Worm (Caenorhabditis elegans) whole organism, L1 larva: ENCODE measurements around the gene F36G3.1.

Experiments
- C16A3.4 ChIP-seq: fragments of 150-350 bp; optimal IDR thresholded peaks from 2 replicates; lab custom pipeline; 2014; ENCODE audit warnings: missing biosample characterization, missing genetic modification characterization
- aha-1 ChIP-seq: fragments of 150-350 bp; optimal IDR thresholded peaks from 2 replicates; lab custom pipeline; 2014; ENCODE audit warnings: missing biosample characterization, missing genetic modification characterization
- alr-1 ChIP-seq: fragments of 200-800 bp; sonication (Bioruptor generic); optimal IDR thresholded peaks from 2 replicates; lab custom pipeline; 2018; ENCODE audit warnings: borderline replicate concordance, mild to moderate bottlenecking, missing genetic modification characterization, missing compliant biosample characterization
- ceh-8 ChIP-seq: fragments of 200-800 bp; sonication (Bioruptor generic); optimal IDR thresholded peaks from 2 replicates; lab custom pipeline; 2018; ENCODE audit warnings: mild to moderate bottlenecking, missing genetic modification characterization, moderate library complexity, missing compliant biosample characterization
- ceh-88 ChIP-seq: fragments of 200-800 bp; sonication (Bioruptor generic); IDR thresholded peaks from 2 replicates; pipeline ENCODE4 v1.3.6; 2022; ENCODE audit warnings: missing genetic modification characterization, missing compliant biosample characterization
- dpl-1 ChIP-seq, 3 experiments: fragments of 150-350 bp in 2 of 3; sonication (generic microtip) in 1 of 3; optimal IDR thresholded peaks; 2 replicates each; lab custom pipeline; 2014 to 2017; ENCODE audit warnings: missing biosample characterization in 3 of 3, missing genetic modification characterization in 3 of 3, missing genetic modification reagents in 3 of 3
- dsc-1 ChIP-seq: sonication (generic microtip); optimal IDR thresholded peaks from 2 replicates; lab custom pipeline; 2016; ENCODE audit warnings: mild to moderate bottlenecking, missing genetic modification characterization, missing compliant biosample characterization
- egl-13 ChIP-seq: sonication (generic microtip); optimal IDR thresholded peaks from 2 replicates; lab custom pipeline; 2016; ENCODE audit warnings: missing genotype, missing genetic modification reagents, missing genetic modification characterization, missing compliant biosample characterization
- egl-27 ChIP-seq, 2 experiments: fragments of 150-350 bp in 1 of 2; sonication (generic microtip); optimal IDR thresholded peaks; 3 replicates each; lab custom pipeline; 2017 to 2018; ENCODE audit warnings: missing biosample characterization in 2 of 2, missing genetic modification characterization in 2 of 2, missing genetic modification reagents in 2 of 2
- fkh-10 ChIP-seq: sonication (generic microtip); optimal IDR thresholded peaks from 2 replicates; lab custom pipeline; 2017; ENCODE audit warnings: missing biosample characterization, missing genetic modification reagents, missing genetic modification characterization
- fos-1 ChIP-seq: fragments of 150-350 bp; optimal IDR thresholded peaks from 2 replicates; lab custom pipeline; 2014; ENCODE audit warnings: missing biosample characterization, missing genetic modification characterization
- hlh-4 ChIP-seq: sonication (generic microtip); optimal IDR thresholded peaks from 2 replicates; lab custom pipeline; 2016; ENCODE audit warnings: mild to moderate bottlenecking, missing genetic modification characterization, missing compliant biosample characterization
- hpl-2 ChIP-seq: fragments of 150-350 bp; optimal IDR thresholded peaks from 2 replicates; lab custom pipeline; 2014; ENCODE audit warnings: missing biosample characterization, missing genetic modification reagents, missing genetic modification characterization
- irx-1 ChIP-seq: sonication (generic microtip); optimal IDR thresholded peaks from 2 replicates; lab custom pipeline; 2016; ENCODE audit warnings: missing genetic modification characterization, missing compliant biosample characterization
- lin-14 ChIP-seq: fragments of 200-800 bp; sonication (Bioruptor generic); optimal IDR thresholded peaks from 2 replicates; lab custom pipeline; 2018; ENCODE audit warnings: mild to moderate bottlenecking, missing genetic modification characterization, moderate library complexity, missing compliant biosample characterization
- lin-35 ChIP-seq, 2 experiments: fragments of 150-350 bp; optimal IDR thresholded peaks; 2 replicates each; lab custom pipeline; 2014; ENCODE audit warnings: missing biosample characterization in 2 of 2, missing genetic modification characterization in 2 of 2, missing genetic modification reagents in 2 of 2
- lin-39 ChIP-seq: fragments of 150-350 bp; optimal IDR thresholded peaks from 2 replicates; lab custom pipeline; 2014; ENCODE audit warnings: missing biosample characterization, missing genetic modification reagents, missing genetic modification characterization
- lir-3 ChIP-seq: sonication (generic microtip); optimal IDR thresholded peaks from 2 replicates; lab custom pipeline; 2016; ENCODE audit warnings: mild to moderate bottlenecking, missing genetic modification characterization, moderate library complexity, missing compliant biosample characterization; ENCODE audit not compliant: poor library complexity
- mab-9 ChIP-seq: fragments of 200-800 bp; sonication (Bioruptor generic); IDR thresholded peaks from 2 replicates; pipeline ENCODE4 v1.3.6; 2022; ENCODE audit warnings: missing genetic modification reagents, missing genetic modification characterization, missing compliant biosample characterization
- mep-1 ChIP-seq: fragments of 150-350 bp; optimal IDR thresholded peaks from 2 replicates; lab custom pipeline; 2014; ENCODE audit warnings: missing biosample characterization, missing genetic modification characterization
- nhr-11 ChIP-seq: fragments of 150-350 bp; optimal IDR thresholded peaks from 2 replicates; lab custom pipeline; 2014; ENCODE audit warnings: missing biosample characterization, missing genetic modification characterization
- nhr-19 ChIP-seq: fragments of 200-800 bp; sonication (Bioruptor generic); conservative IDR thresholded peaks from 2 replicates; pipeline ENCODE4 v1.3.6; 2022; ENCODE audit warnings: missing genetic modification characterization, missing compliant biosample characterization
- nhr-20 ChIP-seq: sonication (generic microtip); optimal IDR thresholded peaks from 2 replicates; lab custom pipeline; 2016; ENCODE audit warnings: mild to moderate bottlenecking, missing genetic modification characterization, missing compliant biosample characterization
- nhr-237 ChIP-seq: fragments of 150-350 bp; optimal IDR thresholded peaks from 2 replicates; lab custom pipeline; 2014; ENCODE audit warnings: missing biosample characterization, missing genetic modification characterization
- nhr-47 ChIP-seq: sonication (generic microtip); optimal IDR thresholded peaks from 2 replicates; lab custom pipeline; 2016; ENCODE audit warnings: mild to moderate bottlenecking, missing genetic modification characterization, moderate library complexity, missing compliant biosample characterization
- nhr-76 ChIP-seq: sonication (generic microtip); optimal IDR thresholded peaks from 2 replicates; lab custom pipeline; 2017; ENCODE audit warnings: missing biosample characterization, missing genetic modification characterization
- nhr-77 ChIP-seq: fragments of 150-350 bp; optimal IDR thresholded peaks from 2 replicates; lab custom pipeline; 2014; ENCODE audit warnings: missing biosample characterization, missing genetic modification characterization
- nhr-84 ChIP-seq: sonication (generic microtip); optimal IDR thresholded peaks from 2 replicates; lab custom pipeline; 2017; ENCODE audit warnings: missing biosample characterization, missing genetic modification characterization
- nhr-85 ChIP-seq: sonication (generic microtip); peaks from one replicate; lab custom pipeline; 2016; ENCODE audit warnings: missing genetic modification characterization, inconsistent platforms, missing compliant biosample characterization
- pag-3 ChIP-seq: sonication (generic microtip); optimal IDR thresholded peaks from 2 replicates; lab custom pipeline; 2017; ENCODE audit warnings: missing genetic modification characterization, mild to moderate bottlenecking, missing compliant biosample characterization, antibody characterized with exemption, borderline replicate concordance; ENCODE audit not compliant: insufficient read depth
- pqm-1 ChIP-seq: sonication (generic microtip); optimal IDR thresholded peaks from 3 replicates; lab custom pipeline; 2017; ENCODE audit warnings: missing biosample characterization, missing genetic modification characterization
- rnt-1 ChIP-seq: sonication (generic microtip); optimal IDR thresholded peaks from 2 replicates; lab custom pipeline; 2016; ENCODE audit warnings: mild to moderate bottlenecking, missing genetic modification characterization, moderate library complexity, missing compliant biosample characterization
- snpc-4 ChIP-seq: fragments of 150-350 bp; optimal IDR thresholded peaks from 2 replicates; lab custom pipeline; 2014; ENCODE audit warnings: missing biosample characterization, missing genetic modification characterization
- snu-23 ChIP-seq: sonication (generic microtip); optimal IDR thresholded peaks from 2 replicates; lab custom pipeline; 2016; ENCODE audit warnings: missing genetic modification characterization, missing compliant biosample characterization
- sox-4 ChIP-seq: sonication (generic microtip); optimal IDR thresholded peaks from 2 replicates; lab custom pipeline; 2016; ENCODE audit warnings: missing genetic modification characterization, missing compliant biosample characterization
- sptf-1 ChIP-seq: fragments of 150-350 bp; optimal IDR thresholded peaks from 2 replicates; lab custom pipeline; 2014; ENCODE audit warnings: missing biosample characterization, missing genetic modification characterization
- sup-37 ChIP-seq: fragments of 200-800 bp; sonication (Bioruptor generic); optimal IDR thresholded peaks from 2 replicates; lab custom pipeline; 2018; ENCODE audit warnings: mild to moderate bottlenecking, missing genetic modification characterization, missing compliant biosample characterization
- swsn-7 ChIP-seq: sonication (generic microtip); optimal IDR thresholded peaks from 2 replicates; lab custom pipeline; 2016; ENCODE audit warnings: missing genetic modification characterization, missing compliant biosample characterization
- tbx-2 ChIP-seq: sonication (generic microtip); optimal IDR thresholded peaks from 2 replicates; lab custom pipeline; 2016; ENCODE audit warnings: missing genetic modification characterization, missing compliant biosample characterization
- unc-130 ChIP-seq: fragments of 150-350 bp; optimal IDR thresholded peaks from 2 replicates; lab custom pipeline; 2017; ENCODE audit warnings: missing biosample characterization, missing genetic modification characterization, inconsistent platforms
- unc-30 ChIP-seq: sonication (generic microtip); optimal IDR thresholded peaks from 2 replicates; lab custom pipeline; 2017; ENCODE audit warnings: missing biosample characterization, missing genetic modification characterization
- xbp-1 ChIP-seq: sonication (generic microtip); optimal IDR thresholded peaks from 2 replicates; lab custom pipeline; 2016; ENCODE audit warnings: missing genetic modification characterization, missing compliant biosample characterization
- zag-1 ChIP-seq: fragments of 150-350 bp; optimal IDR thresholded peaks from 2 replicates; lab custom pipeline; 2014; ENCODE audit warnings: missing biosample characterization, missing genetic modification characterization
- zip-4 ChIP-seq: fragments of 200-800 bp; sonication (Bioruptor generic); optimal IDR thresholded peaks from 2 replicates; lab custom pipeline; 2018; ENCODE audit warnings: mild to moderate bottlenecking, missing genetic modification characterization, moderate library complexity, missing compliant biosample characterization
- ztf-11 ChIP-seq, 2 experiments: sonication (generic microtip); optimal IDR thresholded peaks; 2 replicates each; lab custom pipeline; 2016 to 2017; ENCODE audit warnings: missing genetic modification characterization in 2 of 2, missing biosample characterization in 1 of 2, missing compliant biosample characterization in 1 of 2
- ztf-4 ChIP-seq: fragments of 150-350 bp; optimal IDR thresholded peaks from 2 replicates; lab custom pipeline; 2014; ENCODE audit warnings: missing biosample characterization, missing genetic modification characterization

F36G3.1 gene

ce11 chrX:9761266-9761665 is 27.7 kb downstream of the F36G3.1 start, which contains the start of gene T09B9.3:
TSS of gene T09B9.3 (minus strand) at chrX:9761366.
- TF ChIP-seq nhr-84 (tag; lab: Kevin White, UChicago) (no peak), pag-3 (tag; lab: Kevin White, UChicago) (no peak), nhr-237 (tag; lab: Kevin White, UChicago) (no peak), egl-13 (no peak)

ce11 chrX:9756971-9757370 is 32.0 kb downstream of the F36G3.1 start, which contains the start of gene T09B9.1:
TSS of gene T09B9.1 (plus strand) at chrX:9757271.
- TF ChIP-seq lir-3: no peak
- no peak for TF ChIP-seq sup-37
- TF ChIP-seq nhr-237 (tag; lab: Kevin White, UChicago): no peak
- no peak for TF ChIP-seq sptf-1 (tag; lab: Kevin White, UChicago)
- TF ChIP-seq aha-1 (tag; lab: Kevin White, UChicago): no peak
- TF ChIP-seq mab-9 (GFP tag; lab: Robert Waterston, UW): no peak
- TF ChIP-seq hpl-2: no peak
- no peak for TF ChIP-seq pag-3 (tag; lab: Kevin White, UChicago)
- TF ChIP-seq mep-1 (tag; lab: Kevin White, UChicago): no peak
- no peak for TF ChIP-seq lin-39 (tag; lab: Kevin White, UChicago)
- TF ChIP-seq tbx-2 (tag; lab: Kevin White, UChicago): no peak
- TF ChIP-seq, all 84 proteins: peak for 0

- TF ChIP-seq unc-30 (tag; lab: Kevin White, UChicago) (no peak), hlh-4 (tag; lab: Kevin White, UChicago) (no peak), zag-1 (tag; lab: Kevin White, UChicago) (no peak), dpl-1 (GFP tag; optimal IDR thresholded peaks at IDR 0.05; lab: Kevin White, UChicago) (no peak), ceh-88 (no peak), alr-1 (tag; lab: Kevin White, UChicago) (no peak), sup-37 (no peak), zip-4 (GFP tag; lab: Kevin White, UChicago) (no peak), nhr-237 (tag; lab: Kevin White, UChicago) (no peak), fkh-10 (GFP tag; lab: Kevin White, UChicago) (no peak), nhr-19 (GFP tag; lab: Robert Waterston, UW) (no peak), nhr-11 (tag; lab: Kevin White, UChicago) (no peak), ztf-11 (tag; optimal IDR thresholded peaks at IDR 0.05; lab: Kevin White, UChicago) (no peak), pqm-1 (tag; lab: Kevin White, UChicago) (no peak), lin-39 (tag; lab: Kevin White, UChicago) (no peak), snu-23 (no peak)
These were observed 34.5 kb downstream of the F36G3.1 start for ce11 chrX:9754537-9754936.

ce11 chrX:9743513-9743914 is 45.5 kb downstream of the F36G3.1 start:
- TF ChIP-seq snpc-4 (tag; lab: Kevin White, UChicago) (peak; percentile 68), irx-1 (tag; lab: Kevin White, UChicago) (peak; percentile 89), lin-35 (GFP tag; optimal IDR thresholded peaks at IDR 0.05; lab: Kevin White, UChicago) (peak; percentile 58 to 84), mab-9 (GFP tag; lab: Robert Waterston, UW) (peak; percentile 69), hpl-2 (peak; percentile 79), swsn-7 (tag; lab: Kevin White, UChicago) (peak; percentile 89), snu-23 (peak; percentile 94), egl-27 (tag; optimal IDR thresholded peaks at IDR 0.05; lab: Kevin White, UChicago) (peak in 1 of 2 experiments; percentile 25), xbp-1 (tag; lab: Kevin White, UChicago) (peak; percentile 75), nhr-19 (GFP tag; lab: Robert Waterston, UW) (peak; percentile 87), fos-1 (tag; lab: Kevin White, UChicago) (peak; percentile 83), sox-4 (tag; lab: Kevin White, UChicago) (peak; percentile 74), tbx-2 (tag; lab: Kevin White, UChicago) (peak; percentile 84), nhr-237 (tag; lab: Kevin White, UChicago) (peak; percentile 16), lin-39 (tag; lab: Kevin White, UChicago) (peak; percentile 42), nhr-20 (peak; percentile 87), dsc-1 (tag; lab: Kevin White, UChicago) (peak; percentile 89), rnt-1 (peak; percentile 72), unc-130 (tag; lab: Kevin White, UChicago) (peak; percentile 50), ztf-4 (tag; lab: Kevin White, UChicago) (peak; percentile 79), nhr-47 (tag; lab: Kevin White, UChicago) (peak; percentile 93), nhr-76 (peak; percentile 66), ceh-8 (GFP tag; lab: Kevin White, UChicago) (peak; percentile 76), C16A3.4 (peak; percentile 84), fkh-10 (GFP tag; lab: Kevin White, UChicago) (peak; percentile 86), nhr-77 (tag; lab: Kevin White, UChicago) (peak; percentile 91), lin-14 (GFP tag; lab: Kevin White, UChicago) (peak; percentile 89), nhr-85 (tag; lab: Kevin White, UChicago) (peak; percentile 95)
